Fruit fly (Drosophila melanogaster): Measurements from ENCODE around the gene CG5466.

The CG5466 gene

DNA sequence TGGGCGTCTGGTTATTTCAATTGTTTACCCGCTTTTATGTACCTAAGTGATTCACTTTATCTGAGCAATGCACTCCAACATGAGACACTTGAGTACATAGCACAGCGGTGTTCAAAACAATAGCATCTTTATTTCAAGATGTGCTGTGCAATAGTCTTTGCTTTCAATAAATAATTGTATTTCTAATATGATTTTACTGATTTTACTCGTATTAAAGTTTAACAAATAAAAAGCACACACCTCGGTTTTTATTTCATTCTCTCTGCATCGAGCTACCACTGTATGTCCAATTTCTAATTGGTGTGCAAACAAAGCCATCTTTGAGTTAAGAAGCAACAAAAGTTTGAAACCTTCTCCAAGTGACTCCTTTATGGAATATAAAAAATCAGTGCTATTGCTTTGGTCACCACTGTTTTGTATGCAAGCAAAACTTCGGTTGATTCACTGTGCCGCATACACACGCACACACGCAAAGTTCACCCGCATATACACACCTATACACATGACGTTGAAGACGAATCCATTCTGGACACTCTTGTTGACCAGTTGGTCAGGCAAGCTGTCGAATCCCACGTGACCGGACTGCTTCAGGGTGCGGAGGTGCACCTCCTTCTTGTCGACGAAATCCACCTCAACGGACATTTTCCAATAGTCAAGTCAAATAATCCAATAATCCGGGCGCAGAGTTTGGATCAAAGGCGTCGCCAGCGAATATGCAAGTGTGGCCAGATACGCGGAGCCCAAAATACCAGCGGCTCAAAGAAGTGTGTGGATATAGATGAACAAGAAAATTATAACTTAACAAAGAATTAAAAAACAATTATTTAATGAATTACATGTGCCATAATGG lies 29.8 kb upstream of the CG5466 start, which contains the start of gene Septin2 (continued):
- TF ChIP-seq chinmo (GFP tag; IDR thresholded peaks at IDR 0.05; ENCODE audit: partially characterized antibody) = 0 out of 4 replicates have a peak, but pooled peaks have one; percentile 28
- peak; percentile 19; the same call in 1 of the 2 replicates for TF ChIP-seq onecut (GFP tag; IDR thresholded peaks at IDR 0.05)
- peak; percentile 46 for TF ChIP-seq NC2α (GFP tag; optimal IDR thresholded peaks at IDR 0.05)
- TF ChIP-seq CG30020 (tag; optimal IDR thresholded peaks at IDR 0.05) = no peak
- no peak for TF ChIP-seq cad (GFP tag; optimal IDR thresholded peaks at IDR 0.05)
- peak; percentile 61 for TF ChIP-seq CG1792 (GFP tag; optimal IDR thresholded peaks at IDR 0.05)
- TF ChIP-seq CG1603 (tag; optimal IDR thresholded peaks at IDR 0.05) = peak; percentile 47
- TF ChIP-seq CG6272 (GFP tag; IDR thresholded peaks at IDR 0.05) = peak; percentile 51; the same call in 1 of the 2 replicates
- peak; percentile 59 for TF ChIP-seq CG14441 (GFP tag; IDR thresholded peaks at IDR 0.05)
- peak; percentile 54 for TF ChIP-seq CG6854 (GFP tag; optimal IDR thresholded peaks at IDR 0.05)
- peak; percentile 49; the same call in 1 of the 2 replicates for TF ChIP-seq CG10366 (GFP tag; IDR thresholded peaks at IDR 0.05)
- peak; percentile 81 for TF ChIP-seq CG30403 (GFP tag; optimal IDR thresholded peaks at IDR 0.05)
- peak; percentile 49 to 83 for TF ChIP-seq chif (GFP tag; optimal IDR thresholded peaks at IDR 0.05)
- TF ChIP-seq BEAF-32 (GFP tag; optimal IDR thresholded peaks at IDR 0.05) = no peak
- TF ChIP-seq ssp (GFP tag; IDR thresholded peaks at IDR 0.05) = peak; percentile 56; the same call in 1 of the 2 replicates
- TF ChIP-seq esg (GFP tag; conservative IDR thresholded peaks at IDR 0.05) = peak; percentile 44; the same call in 1 of the 2 replicates
- peak; percentile 68 for TF ChIP-seq CG1647 (GFP tag; optimal IDR thresholded peaks at IDR 0.05)
- TF ChIP-seq CG9609 (GFP tag; optimal IDR thresholded peaks at IDR 0.05) = peak; percentile 27
- no peak for TF ChIP-seq Dref (GFP tag; IDR thresholded peaks at IDR 0.05)
- 0 out of 2 replicates have a peak, but pooled peaks have one; percentile 51 for TF ChIP-seq CG10959 (GFP tag; IDR thresholded peaks at IDR 0.05)
- TF ChIP-seq HmgZ (tag; optimal IDR thresholded peaks at IDR 0.05) = peak; percentile 19
- no peak for TF ChIP-seq eyg (GFP tag; optimal IDR thresholded peaks at IDR 0.05)
- TF ChIP-seq Hey (tag; optimal IDR thresholded peaks at IDR 0.05) = no peak
- no peak for TF ChIP-seq h (optimal IDR thresholded peaks at IDR 0.05)
- no peak; the same call in none of the 2 replicates for TF ChIP-seq CG7372 (GFP tag; IDR thresholded peaks at IDR 0.05)
- no peak for TF ChIP-seq toy (GFP tag; IDR thresholded peaks at IDR 0.05)
- peak; percentile 50 for TF ChIP-seq CG4328 (GFP tag; optimal IDR thresholded peaks at IDR 0.05)
- peak; percentile 84 for TF ChIP-seq CG1233 (GFP tag; optimal IDR thresholded peaks at IDR 0.05)
- peak; percentile 59 for TF ChIP-seq salm (tag; optimal IDR thresholded peaks at IDR 0.05)
- peak; percentile 78 for TF ChIP-seq CG10462 (GFP tag; optimal IDR thresholded peaks at IDR 0.05)
- no peak for TF ChIP-seq rib (GFP tag; IDR thresholded peaks at IDR 0.05)
- TF ChIP-seq CG18764 (GFP tag; optimal IDR thresholded peaks at IDR 0.05) = peak; percentile 74
- no peak for TF ChIP-seq GATAe (GFP tag; conservative IDR thresholded peaks at IDR 0.05)
- peak; percentile 53 for TF ChIP-seq Camta (GFP tag; optimal IDR thresholded peaks at IDR 0.05)
- peak; percentile 83 for TF ChIP-seq nom (GFP tag; optimal IDR thresholded peaks at IDR 0.05)
- TF ChIP-seq CG12071 (GFP tag; optimal IDR thresholded peaks at IDR 0.05) = peak; percentile 77
- TF ChIP-seq jigr1 (GFP tag; IDR thresholded peaks at IDR 0.05) = peak; percentile 55; the same call in 2 of the 3 replicates
- no peak; the same call in 1 of the 2 replicates for TF ChIP-seq amos (GFP tag; IDR thresholded peaks at IDR 0.05; ENCODE audit: partially characterized antibody)
- TF ChIP-seq CG1602 (GFP tag; optimal IDR thresholded peaks at IDR 0.05) = peak; percentile 73
- no peak for TF ChIP-seq exex (tag; optimal IDR thresholded peaks at IDR 0.05)
- TF ChIP-seq Gsc (GFP tag; IDR thresholded peaks at IDR 0.05) = peak; percentile 11; the same call in 1 of the 2 replicates
- TF ChIP-seq CG5180 (GFP tag; optimal IDR thresholded peaks at IDR 0.05) = peak; percentile 75
- peak; percentile 82 for TF ChIP-seq lab (GFP tag; optimal IDR thresholded peaks at IDR 0.05)
- no peak for TF ChIP-seq fd102C (GFP tag; optimal IDR thresholded peaks at IDR 0.05)
- TF ChIP-seq ash1 (GFP tag; optimal IDR thresholded peaks at IDR 0.05) = no peak
- TF ChIP-seq zen (tag; optimal IDR thresholded peaks at IDR 0.05) = peak; percentile 2
- no peak for TF ChIP-seq pfk (GFP tag; optimal IDR thresholded peaks at IDR 0.05)
- peak; percentile 59 for TF ChIP-seq HLHmδ (GFP tag; optimal IDR thresholded peaks at IDR 0.05)
